Worm (Caenorhabditis elegans): Measurements from ENCODE around the gene nhx-1.
A peak's percentile ranks its signal among the peaks of the same experiment; 100 is the strongest.

The nhx-1 gene

DNA sequence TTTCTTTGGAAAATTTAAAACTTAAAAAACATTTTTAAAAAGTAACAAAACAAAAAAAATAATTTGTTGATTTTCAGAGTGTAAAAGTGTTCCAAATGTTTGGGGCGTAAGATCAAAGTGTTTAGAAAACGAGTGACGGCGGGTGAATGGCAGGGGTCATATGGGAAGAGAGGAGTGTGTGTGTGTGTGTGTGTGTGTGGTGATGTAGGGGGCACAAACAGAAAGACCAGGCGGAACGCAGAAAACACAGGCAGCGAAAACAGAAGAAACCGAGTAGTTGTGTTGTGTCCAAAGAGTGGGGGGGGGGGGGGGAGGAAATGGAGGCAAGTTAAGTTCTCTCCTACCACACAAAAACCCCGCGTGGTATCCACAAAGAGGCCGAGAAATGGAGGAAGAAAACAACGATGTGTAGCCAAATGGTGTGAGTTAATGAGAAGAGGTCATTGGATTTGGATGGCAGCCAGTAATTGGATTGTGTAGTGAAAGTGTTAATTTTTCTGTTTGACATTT is 23.3 kb downstream of the nhx-1 start, which contains the start of gene B0395.3 (continued):
- TF ChIP-seq lir-1 (GFP tag; conservative IDR thresholded peaks at IDR 0.05) (no peak), F57A8.1 (GFP tag; optimal IDR thresholded peaks at IDR 0.05) (no peak), lsy-27 (tag; optimal IDR thresholded peaks at IDR 0.05; ENCODE audit: borderline replicate concordance, insufficient read depth) (no peak), nhr-27 (tag; optimal IDR thresholded peaks at IDR 0.05) (no peak), unc-130 (GFP tag; optimal IDR thresholded peaks at IDR 0.05) (no peak), snpc-4 (GFP tag; optimal IDR thresholded peaks at IDR 0.05) (no peak), snpc-4 (tag; optimal IDR thresholded peaks at IDR 0.05) (peak in 2 of 4 experiments; percentile 4 to 6), dox-1 (GFP tag; IDR thresholded peaks at IDR 0.05) (peak; percentile 62), ZK185.1 (tag; optimal IDR thresholded peaks at IDR 0.05; ENCODE audit: poor library complexity, severe bottlenecking) (no peak), F55B11.4 (tag; optimal IDR thresholded peaks at IDR 0.05; ENCODE audit: borderline replicate concordance, insufficient read depth) (no peak), bed-1 (GFP tag; IDR thresholded peaks at IDR 0.05) (no peak), hmg-20 (GFP tag; IDR thresholded peaks at IDR 0.05) (no peak), ceh-40 (GFP tag; IDR thresholded peaks at IDR 0.05) (no peak), nhr-90 (tag; optimal IDR thresholded peaks at IDR 0.05) (no peak), attf-3 (GFP tag; conservative IDR thresholded peaks at IDR 0.05) (no peak), Y67H2A.10 (GFP tag; conservative IDR thresholded peaks at IDR 0.05) (no peak), nhr-120 (GFP tag; IDR thresholded peaks at IDR 0.05) (no peak), lag-1 (GFP tag; IDR thresholded peaks at IDR 0.05) (no peak), madf-8 (GFP tag; conservative IDR thresholded peaks at IDR 0.05) (no peak), let-607 (tag; optimal IDR thresholded peaks at IDR 0.05) (no peak), chd-7 (tag; optimal IDR thresholded peaks at IDR 0.05) (peak; percentile 5), B0035.1 (tag; optimal IDR thresholded peaks at IDR 0.05) (no peak), unc-62 (GFP tag; optimal IDR thresholded peaks at IDR 0.05) (peak; percentile 8), F49E8.2 (tag; optimal IDR thresholded peaks at IDR 0.05; ENCODE audit: insufficient read depth) (no peak), xnd-1 (tag; optimal IDR thresholded peaks at IDR 0.05) (no peak), ets-4 (GFP tag; optimal IDR thresholded peaks at IDR 0.05) (no peak), sea-2 (GFP tag; IDR thresholded peaks at IDR 0.05) (no peak), repo-1 (tag; optimal IDR thresholded peaks at IDR 0.05) (no peak), nfyb-1 (GFP tag; IDR thresholded peaks at IDR 0.05) (no peak), efl-1 (GFP tag; optimal IDR thresholded peaks at IDR 0.05) (no peak), atf-7 (tag; optimal IDR thresholded peaks at IDR 0.05) (peak; percentile 6), C06A6.2 (GFP tag; conservative IDR thresholded peaks at IDR 0.05) (no peak), ccch-3 (GFP tag; optimal IDR thresholded peaks at IDR 0.05) (no peak), ceh-79 (tag; optimal IDR thresholded peaks at IDR 0.05) (no peak), zim-3 (tag; optimal IDR thresholded peaks at IDR 0.05) (no peak), ztf-3 (GFP tag; optimal IDR thresholded peaks at IDR 0.05) (no peak), D2030.7 (GFP tag; IDR thresholded peaks at IDR 0.05) (no peak), madf-6 (GFP tag; IDR thresholded peaks at IDR 0.05) (no peak), mcd-1 (GFP tag; IDR thresholded peaks at IDR 0.05) (peak; percentile 49), madf-10 (tag; optimal IDR thresholded peaks at IDR 0.05) (peak; percentile 7), ekl-4 (GFP tag; IDR thresholded peaks at IDR 0.05) (peak; percentile 14; the same call in 1 of the 2 replicates), rec-8 (tag; optimal IDR thresholded peaks at IDR 0.05) (no peak), sptf-2 (GFP tag; optimal IDR thresholded peaks at IDR 0.05) (no peak), hmg-1.2 (GFP tag; IDR thresholded peaks at IDR 0.05) (peak; percentile 37; the same call in 1 of the 2 replicates), somi-1 (GFP tag; optimal IDR thresholded peaks at IDR 0.05) (no peak), zfh-2 (GFP tag; conservative IDR thresholded peaks at IDR 0.05) (peak; percentile 64), lin-40 (tag; optimal IDR thresholded peaks at IDR 0.05) (peak; percentile 2), B0261.1 (tag; optimal IDR thresholded peaks at IDR 0.05) (peak; percentile 4)

Measured in whole organism, young adult.